4 worm cellular contexts compared by ENCODE assay signal in the genomic region with DNA sequence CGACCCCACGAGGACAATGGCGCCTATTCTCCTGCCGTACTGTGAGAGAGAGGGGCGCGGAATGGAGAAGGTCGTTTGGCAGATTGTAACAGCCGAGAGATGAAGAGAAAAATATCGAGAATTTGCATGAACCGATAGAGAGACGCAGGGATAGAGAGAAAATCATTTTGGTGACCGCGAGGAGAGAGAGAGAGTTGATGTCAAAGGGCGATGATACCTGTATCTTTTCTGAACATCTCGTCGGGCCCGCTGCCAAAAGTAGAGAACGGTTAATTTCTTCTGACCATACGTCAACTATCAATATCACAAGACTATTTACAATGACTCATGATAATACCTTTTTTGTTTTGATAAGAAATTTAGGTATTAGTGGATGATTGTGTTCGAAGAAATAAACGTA.
TF ChIP-seq lines count a peak whose summit lies in the region.

No protein-coding gene starts in this region.

TF ChIP-seq in whole organism, L1 larva, 84 proteins besides CTCF, POLR2A, EP300 and RAD21 (continued from another document and continues in another):
- no peak for TF ChIP-seq unc-30 (tag; optimal IDR thresholded peaks at IDR 0.05; lab: Kevin White, UChicago)
- no peak for TF ChIP-seq ztf-11 (tag; optimal IDR thresholded peaks at IDR 0.05; lab: Kevin White, UChicago)
- no peak for TF ChIP-seq ets-5 (GFP tag; IDR thresholded peaks at IDR 0.05; lab: Robert Waterston, UW)
- TF ChIP-seq sox-4 (tag; optimal IDR thresholded peaks at IDR 0.05; lab: Kevin White, UChicago) = no peak
- peak; percentile 70 for TF ChIP-seq nhr-71 (tag; optimal IDR thresholded peaks at IDR 0.05; lab: Kevin White, UChicago)
- peak; percentile 38 for TF ChIP-seq C16A3.4 (tag; optimal IDR thresholded peaks at IDR 0.05; lab: Kevin White, UChicago)
- TF ChIP-seq ces-1 (GFP tag; optimal IDR thresholded peaks at IDR 0.05; lab: Kevin White, UChicago) = no peak
- peak; percentile 36 for TF ChIP-seq lin-13 (GFP tag; optimal IDR thresholded peaks at IDR 0.05; lab: Kevin White, UChicago)
- peak in 2 of 3 experiments; percentile 6 for TF ChIP-seq dpl-1 (GFP tag; optimal IDR thresholded peaks at IDR 0.05; lab: Kevin White, UChicago)
- no peak for TF ChIP-seq elt-2 (tag; optimal IDR thresholded peaks at IDR 0.05; lab: Kevin White, UChicago)
- no peak for TF ChIP-seq egl-13 (tag; optimal IDR thresholded peaks at IDR 0.05; lab: Kevin White, UChicago)
- TF ChIP-seq nhr-77 (tag; optimal IDR thresholded peaks at IDR 0.05; lab: Kevin White, UChicago) = no peak
- TF ChIP-seq snu-23 (GFP tag; optimal IDR thresholded peaks at IDR 0.05; lab: Kevin White, UChicago) = peak; percentile 77
- no peak for TF ChIP-seq nhr-28 (tag; optimal IDR thresholded peaks at IDR 0.05; lab: Kevin White, UChicago)
- peak; percentile 73 for TF ChIP-seq grh-1 (GFP tag; IDR thresholded peaks at IDR 0.05; lab: Robert Waterston, UW)
- peak; percentile 69 for TF ChIP-seq blmp-1 (tag; optimal IDR thresholded peaks at IDR 0.05; lab: Kevin White, UChicago)
- TF ChIP-seq aly-2 (tag; optimal IDR thresholded peaks at IDR 0.05; lab: Kevin White, UChicago) = no peak
- TF ChIP-seq ceh-90 (tag; optimal IDR thresholded peaks at IDR 0.05; lab: Kevin White, UChicago) = no peak
- TF ChIP-seq rnt-1 (tag; optimal IDR thresholded peaks at IDR 0.05; lab: Kevin White, UChicago) = peak; percentile 47
- no peak for TF ChIP-seq alr-1 (tag; optimal IDR thresholded peaks at IDR 0.05; lab: Kevin White, UChicago; ENCODE audit: borderline replicate concordance)
- TF ChIP-seq tbx-2 (tag; optimal IDR thresholded peaks at IDR 0.05; lab: Kevin White, UChicago) = peak; percentile 40
- TF ChIP-seq tlp-1 (tag; optimal IDR thresholded peaks at IDR 0.05; lab: Kevin White, UChicago) = no peak
- TF ChIP-seq nhr-11 (tag; optimal IDR thresholded peaks at IDR 0.05; lab: Kevin White, UChicago) = no peak
- TF ChIP-seq lin-35 (GFP tag; optimal IDR thresholded peaks at IDR 0.05; lab: Kevin White, UChicago) = peak; percentile 14 to 65
- no peak for TF ChIP-seq ceh-82 (tag; optimal IDR thresholded peaks at IDR 0.05; lab: Kevin White, UChicago)
- no peak for TF ChIP-seq zag-1 (tag; optimal IDR thresholded peaks at IDR 0.05; lab: Kevin White, UChicago)
- no peak for TF ChIP-seq sup-37 (GFP tag; optimal IDR thresholded peaks at IDR 0.05; lab: Kevin White, UChicago)
- TF ChIP-seq nhr-84 (tag; optimal IDR thresholded peaks at IDR 0.05; lab: Kevin White, UChicago) = no peak
- TF ChIP-seq lin-14 (GFP tag; optimal IDR thresholded peaks at IDR 0.05; lab: Kevin White, UChicago) = peak; percentile 82
- TF ChIP-seq nhr-90 (tag; optimal IDR thresholded peaks at IDR 0.05; lab: Kevin White, UChicago; ENCODE audit: poor library complexity) = peak; percentile 70
- TF ChIP-seq fkh-4 (tag; optimal IDR thresholded peaks at IDR 0.05; lab: Kevin White, UChicago; ENCODE audit: borderline replicate concordance) = no peak
- TF ChIP-seq hpl-2 (GFP tag; optimal IDR thresholded peaks at IDR 0.05; lab: Kevin White, UChicago) = no peak

TF ChIP-seq in whole organism, L2 larva, 48 proteins besides CTCF, POLR2A, EP300 and RAD21 (continued from another document):
- peak; percentile 87 for TF ChIP-seq nhr-25 (tag; optimal IDR thresholded peaks at IDR 0.05; lab: Kevin White, UChicago)
- TF ChIP-seq crh-2 (tag; optimal IDR thresholded peaks at IDR 0.05; lab: Kevin White, UChicago) = peak; percentile 48
- TF ChIP-seq aly-2 (tag; optimal IDR thresholded peaks at IDR 0.05; lab: Kevin White, UChicago) = no peak
- TF ChIP-seq blmp-1 (tag; optimal IDR thresholded peaks at IDR 0.05; lab: Kevin White, UChicago; ENCODE audit: insufficient read depth) = peak; percentile 85
- TF ChIP-seq ceh-82 (tag; optimal IDR thresholded peaks at IDR 0.05; lab: Kevin White, UChicago) = no peak
- TF ChIP-seq sma-3 (GFP tag; optimal IDR thresholded peaks at IDR 0.05; lab: Kevin White, UChicago) = peak; percentile 91
- peak; percentile 54 for TF ChIP-seq fos-1 (tag; optimal IDR thresholded peaks at IDR 0.05; lab: Kevin White, UChicago)
- peak; percentile 88 for TF ChIP-seq sma-9 (GFP tag; optimal IDR thresholded peaks at IDR 0.05; lab: Kevin White, UChicago)
- TF ChIP-seq sma-9 (tag; optimal IDR thresholded peaks at IDR 0.05; lab: Kevin White, UChicago) = no peak

TF ChIP-seq in whole organism, L3 larva, 47 proteins besides CTCF, POLR2A, EP300 and RAD21 (continued from another document):
- TF ChIP-seq pha-4 (tag; optimal IDR thresholded peaks at IDR 0.05; lab: Kevin White, UChicago) (peak; percentile 55), nhr-28 (tag; optimal IDR thresholded peaks at IDR 0.05; lab: Kevin White, UChicago) (no peak), ceh-16 (tag; optimal IDR thresholded peaks at IDR 0.05; lab: Kevin White, UChicago) (no peak), fkh-2 (tag; optimal IDR thresholded peaks at IDR 0.05; lab: Kevin White, UChicago) (no peak), unc-39 (tag; optimal IDR thresholded peaks at IDR 0.05; lab: Kevin White, UChicago) (no peak), nhr-11 (tag; optimal IDR thresholded peaks at IDR 0.05; lab: Kevin White, UChicago) (no peak), elt-3 (tag; optimal IDR thresholded peaks at IDR 0.05; lab: Kevin White, UChicago) (no peak), nfya-1 (tag; optimal IDR thresholded peaks at IDR 0.05; lab: Kevin White, UChicago; ENCODE audit: insufficient read depth) (peak; percentile 24), egl-27 (tag; optimal IDR thresholded peaks at IDR 0.05; lab: Kevin White, UChicago) (no peak), ama-1 (optimal IDR thresholded peaks at IDR 0.05; lab: Kevin White, UChicago) (peak; percentile 36), pqm-1 (tag; optimal IDR thresholded peaks at IDR 0.05; lab: Kevin White, UChicago) (peak; percentile 22), jun-1 (tag; optimal IDR thresholded peaks at IDR 0.05; lab: Kevin White, UChicago) (no peak), nhr-237 (tag; optimal IDR thresholded peaks at IDR 0.05; lab: Kevin White, UChicago) (no peak), tbx-2 (tag; optimal IDR thresholded peaks at IDR 0.05; lab: Kevin White, UChicago) (no peak), nhr-76 (tag; optimal IDR thresholded peaks at IDR 0.05; lab: Kevin White, UChicago) (no peak), nhr-77 (tag; optimal IDR thresholded peaks at IDR 0.05; lab: Kevin White, UChicago) (no peak), nhr-25 (tag; optimal IDR thresholded peaks at IDR 0.05; lab: Kevin White, UChicago) (peak; percentile 95), unc-62 (GFP tag; optimal IDR thresholded peaks at IDR 0.05; lab: Kevin White, UChicago) (no peak), ZK546.5 (tag; optimal IDR thresholded peaks at IDR 0.05; lab: Kevin White, UChicago) (no peak), nhr-67 (tag; optimal IDR thresholded peaks at IDR 0.05; lab: Kevin White, UChicago) (no peak), aly-2 (tag; optimal IDR thresholded peaks at IDR 0.05; lab: Kevin White, UChicago) (no peak), nhr-43 (tag; optimal IDR thresholded peaks at IDR 0.05; lab: Kevin White, UChicago; ENCODE audit: poor library complexity, severe bottlenecking) (peak; percentile 61), daf-12 (tag; optimal IDR thresholded peaks at IDR 0.05; lab: Kevin White, UChicago) (no peak), fos-1 (tag; optimal IDR thresholded peaks at IDR 0.05; lab: Kevin White, UChicago) (no peak), snpc-4 (tag; optimal IDR thresholded peaks at IDR 0.05; lab: Kevin White, UChicago) (no peak), egl-5 (tag; optimal IDR thresholded peaks at IDR 0.05; lab: Kevin White, UChicago) (no peak), sea-2 (GFP tag; optimal IDR thresholded peaks at IDR 0.05; lab: Kevin White, UChicago) (no peak), ztf-11 (tag; optimal IDR thresholded peaks at IDR 0.05; lab: Kevin White, UChicago) (no peak), fkh-10 (GFP tag; optimal IDR thresholded peaks at IDR 0.05; lab: Kevin White, UChicago) (no peak), R02D3.7 (tag; optimal IDR thresholded peaks at IDR 0.05; lab: Kevin White, UChicago) (no peak), elt-1 (tag; optimal IDR thresholded peaks at IDR 0.05; lab: Kevin White, UChicago) (peak; percentile 73), nhr-12 (tag; optimal IDR thresholded peaks at IDR 0.05; lab: Kevin White, UChicago) (no peak), ceh-28 (tag; optimal IDR thresholded peaks at IDR 0.05; lab: Kevin White, UChicago) (peak; percentile 21)

TF ChIP-seq in whole organism, L4 larva, 104 proteins besides CTCF, POLR2A, EP300 and RAD21 (continued from another document):
- TF ChIP-seq D1046.2 (GFP tag; IDR thresholded peaks at IDR 0.05; lab: Robert Waterston, UW) = 0 out of 2 replicates have a peak, but pooled peaks have one; percentile 33
- TF ChIP-seq dmd-6 (GFP tag; IDR thresholded peaks at IDR 0.05; lab: Robert Waterston, UW) = peak; percentile 55
- peak in 1 of 2 experiments; percentile 48 for TF ChIP-seq lsy-2 (tag; optimal IDR thresholded peaks at IDR 0.05; lab: Kevin White, UChicago)
- peak; percentile 52 for TF ChIP-seq mes-2 (tag; optimal IDR thresholded peaks at IDR 0.05; lab: Kevin White, UChicago; ENCODE audit: poor library complexity, severe bottlenecking)
- TF ChIP-seq ctbp-1 (GFP tag; IDR thresholded peaks at IDR 0.05; lab: Robert Waterston, UW) = no peak
- TF ChIP-seq nhr-25 (tag; optimal IDR thresholded peaks at IDR 0.05; lab: Kevin White, UChicago; ENCODE audit: borderline replicate concordance, insufficient read depth) = peak; percentile 83
- TF ChIP-seq nhr-41 (GFP tag; IDR thresholded peaks at IDR 0.05; lab: Robert Waterston, UW) = 0 out of 2 replicates have a peak, but pooled peaks have one; percentile 31
- TF ChIP-seq daf-16 (GFP tag; optimal IDR thresholded peaks at IDR 0.05; lab: Kevin White, UChicago) = no peak
- no peak for TF ChIP-seq daf-16 (tag; optimal IDR thresholded peaks at IDR 0.05; lab: Kevin White, UChicago)
- TF ChIP-seq nhr-77 (tag; optimal IDR thresholded peaks at IDR 0.05; lab: Kevin White, UChicago) = peak; percentile 15
- TF ChIP-seq dve-1 (tag; optimal IDR thresholded peaks at IDR 0.05; lab: Kevin White, UChicago; ENCODE audit: insufficient read depth) = peak; percentile 22
- no peak for TF ChIP-seq hmg-1.1 (GFP tag; IDR thresholded peaks at IDR 0.05; lab: Robert Waterston, UW)
